Fruit fly (Drosophila melanogaster): ENCODE results near the gene aos.

- TF ChIP-seq jim (GFP tag; optimal IDR thresholded peaks at IDR 0.05): no peak
- TF ChIP-seq pan (optimal IDR thresholded peaks at IDR 0.05): no peak
- TF ChIP-seq psq (GFP tag; optimal IDR thresholded peaks at IDR 0.05): no peak
- no peak for TF ChIP-seq Hr78 (GFP tag; optimal IDR thresholded peaks at IDR 0.05)
- TF ChIP-seq OdsH (GFP tag; optimal IDR thresholded peaks at IDR 0.05): no peak
- TF ChIP-seq h (GFP tag; optimal IDR thresholded peaks at IDR 0.05): no peak
- no peak for TF ChIP-seq fru (GFP tag; optimal IDR thresholded peaks at IDR 0.05)
- no peak for TF ChIP-seq usp (GFP tag; optimal IDR thresholded peaks at IDR 0.05)
- TF ChIP-seq br (GFP tag; optimal IDR thresholded peaks at IDR 0.05): no peak
- no peak for TF ChIP-seq dmrt93B (GFP tag; optimal IDR thresholded peaks at IDR 0.05)
- no peak for TF ChIP-seq Vsx2 (GFP tag; optimal IDR thresholded peaks at IDR 0.05; ENCODE audit: partially characterized antibody)
Observed at dm6 chr3L:16493717-16494116, 10.3 kb upstream of the aos start.
